Fruit fly (Drosophila melanogaster) whole organism, embryonic: ENCODE data around the gene Fpgs1.

ENCODE experiments used
- Aef1 ChIP-seq: fragments of 200-800 bp; sonication (Bioruptor generic); IDR thresholded peaks from 3 replicates; pipeline ENCODE4 v1.3.6; 2022; ENCODE audit warnings: missing biosample characterization, missing genetic modification characterization
- Asciz ChIP-seq: fragments of 200-800 bp; sonication (Bioruptor generic); optimal IDR thresholded peaks from 2 replicates; lab custom pipeline; 2017; ENCODE audit warnings: missing biosample characterization, mild to moderate bottlenecking, missing genetic modification characterization, missing genetic modification reagents
- B-H2 ChIP-seq: fragments of 200-800 bp; sonication (Bioruptor generic); optimal IDR thresholded peaks from 2 replicates; lab custom pipeline; 2018; ENCODE audit warnings: missing biosample characterization, mild to moderate bottlenecking, missing genetic modification characterization
- Bgb ChIP-seq: fragments of 200-800 bp; sonication (Bioruptor generic); IDR thresholded peaks from 2 replicates; pipeline ENCODE4 v1.3.6; 2022; ENCODE audit warnings: missing biosample characterization, missing genetic modification characterization; ENCODE audit not compliant: partially characterized antibody
- CG11560 ChIP-seq: fragments of 200-800 bp; sonication (Bioruptor generic); IDR thresholded peaks from 3 replicates; pipeline ENCODE4 v1.3.6; 2022; ENCODE audit warnings: missing biosample characterization, missing genetic modification characterization
- CG12769 ChIP-seq: fragments of 200-800 bp; sonication (Bioruptor generic); optimal IDR thresholded peaks from 2 replicates; lab custom pipeline; 2019; ENCODE audit warnings: missing biosample characterization, mild to moderate bottlenecking, missing genetic modification characterization, moderate library complexity
- CG15011 ChIP-seq: fragments of 200-800 bp; sonication (Bioruptor generic); optimal IDR thresholded peaks from 3 replicates; lab custom pipeline; 2018; ENCODE audit warnings: missing biosample characterization, mild to moderate bottlenecking, missing genetic modification characterization
- CG15073 ChIP-seq: fragments of 200-800 bp; sonication (Bioruptor generic); optimal IDR thresholded peaks from 2 replicates; lab custom pipeline; 2016; ENCODE audit warnings: missing biosample characterization, missing genetic modification characterization
- CG1647 ChIP-seq: fragments of 200-800 bp; sonication (Bioruptor generic); optimal IDR thresholded peaks from 3 replicates; lab custom pipeline; 2016; ENCODE audit warnings: missing biosample characterization, missing genetic modification characterization
- CG17612 ChIP-seq: fragments of 200-800 bp; sonication (Bioruptor generic); IDR thresholded peaks from 2 replicates; pipeline ENCODE4 v1.3.6; 2022; ENCODE audit warnings: missing biosample characterization, missing genetic modification characterization
- CG2712 ChIP-seq: fragments of 200-800 bp; optimal IDR thresholded peaks from 3 replicates; lab custom pipeline; 2019; ENCODE audit warnings: missing biosample characterization, mild to moderate bottlenecking, missing genetic modification characterization, moderate library complexity
- CG31441 ChIP-seq: fragments of 200-800 bp; sonication (Bioruptor generic); IDR thresholded peaks from 2 replicates; pipeline ENCODE4 v1.3.6; 2022; ENCODE audit warnings: missing biosample characterization, missing genetic modification characterization
- CG3281 ChIP-seq: fragments of 200-800 bp; sonication (Bioruptor generic); optimal IDR thresholded peaks from 3 replicates; lab custom pipeline; 2017; ENCODE audit warnings: missing biosample characterization, mild to moderate bottlenecking, missing genetic modification characterization
- CG6854 ChIP-seq: fragments of 200-800 bp; sonication (Bioruptor generic); optimal IDR thresholded peaks from 3 replicates; lab custom pipeline; 2017; ENCODE audit warnings: missing biosample characterization, mild to moderate bottlenecking, missing genetic modification characterization
- CG7372 ChIP-seq: fragments of 200-800 bp; sonication (Bioruptor generic); IDR thresholded peaks from 2 replicates; pipeline ENCODE4 v1.3.6; 2022; ENCODE audit warnings: missing biosample characterization, missing genetic modification characterization
- CG7786 ChIP-seq: fragments of 200-800 bp; sonication (Bioruptor generic); optimal IDR thresholded peaks from 2 replicates; lab custom pipeline; 2016; ENCODE audit warnings: missing biosample characterization, missing genetic modification characterization
- CG9215 ChIP-seq: fragments of 200-800 bp; sonication (Bioruptor generic); IDR thresholded peaks from 2 replicates; pipeline ENCODE4 v1.3.6; 2022; ENCODE audit warnings: missing biosample characterization, missing genetic modification characterization
- Dref ChIP-seq: fragments of 200-800 bp; sonication (Bioruptor generic); IDR thresholded peaks from 2 replicates; pipeline ENCODE4 v1.3.6; 2022; ENCODE audit warnings: missing biosample characterization, missing genetic modification characterization
- HmgZ ChIP-seq: fragments of 200-800 bp; sonication (Bioruptor generic); optimal IDR thresholded peaks from 2 replicates; lab custom pipeline; 2018; ENCODE audit warnings: missing biosample characterization, mild to moderate bottlenecking, missing genetic modification characterization
- Hmr ChIP-seq: fragments of 200-800 bp; sonication (Bioruptor generic); optimal IDR thresholded peaks from 3 replicates; lab custom pipeline; 2017; ENCODE audit warnings: mild to moderate bottlenecking, missing biosample characterization, missing genetic modification reagents, missing genetic modification characterization
- MESR4 ChIP-seq: fragments of 200-800 bp; sonication (Bioruptor generic); optimal IDR thresholded peaks from 2 replicates; lab custom pipeline; 2018; ENCODE audit warnings: missing biosample characterization, mild to moderate bottlenecking, missing genetic modification characterization, moderate library complexity
- Med ChIP-seq: fragments of 200-800 bp; sonication (Bioruptor generic); peaks from one replicate; lab custom pipeline; 2016; ENCODE audit warnings: missing biosample characterization, missing genetic modification characterization, mild to moderate bottlenecking, inconsistent platforms, moderate library complexity
- Nf-YC ChIP-seq: fragments of 200-800 bp; optimal IDR thresholded peaks from 3 replicates; lab custom pipeline; 2019; ENCODE audit warnings: missing biosample characterization, mild to moderate bottlenecking, missing genetic modification characterization, moderate library complexity
- Sox102F ChIP-seq: fragments of 200-800 bp; sonication (Bioruptor generic); optimal IDR thresholded peaks from 2 replicates; lab custom pipeline; 2018; ENCODE audit warnings: missing biosample characterization, mild to moderate bottlenecking, missing genetic modification characterization, moderate library complexity
- cato ChIP-seq: fragments of 200-800 bp; sonication (Bioruptor generic); optimal IDR thresholded peaks from 2 replicates; lab custom pipeline; 2016; ENCODE audit warnings: missing biosample characterization, missing genetic modification characterization, borderline replicate concordance
- caup ChIP-seq: fragments of 200-800 bp; sonication (Bioruptor generic); optimal IDR thresholded peaks from 3 replicates; lab custom pipeline; 2017; ENCODE audit warnings: missing biosample characterization, mild to moderate bottlenecking, missing genetic modification characterization, moderate library complexity; ENCODE audit not compliant: severe bottlenecking
- dpn ChIP-seq, 2 experiments: fragments of 200-800 bp; sonication (Bioruptor generic); optimal IDR thresholded peaks; 3 replicates each; lab custom pipeline; 2016; ENCODE audit warnings: missing biosample characterization in 2 of 2, missing genetic modification characterization in 2 of 2
- fd96Cb ChIP-seq: fragments of 200-800 bp; sonication (Bioruptor generic); optimal IDR thresholded peaks from 2 replicates; lab custom pipeline; 2018; ENCODE audit warnings: missing biosample characterization, mild to moderate bottlenecking, missing genetic modification characterization, moderate library complexity
- gfzf ChIP-seq: fragments of 200-800 bp; sonication (Bioruptor generic); optimal IDR thresholded peaks from 2 replicates; lab custom pipeline; 2016; ENCODE audit warnings: missing biosample characterization, mild to moderate bottlenecking, missing genetic modification characterization, moderate library complexity
- gsb ChIP-seq: fragments of 200-800 bp; sonication (Bioruptor generic); IDR thresholded peaks from 2 replicates; pipeline ENCODE4 v1.3.6; 2022; ENCODE audit warnings: missing biosample characterization, missing genetic modification characterization
- insv ChIP-seq, 2 experiments: fragments of 200-800 bp; sonication (Bioruptor generic); optimal IDR thresholded peaks; 3 replicates each; lab custom pipeline; 2016 to 2018; ENCODE audit warnings: missing biosample characterization in 2 of 2, missing genetic modification characterization in 2 of 2
- jing ChIP-seq: fragments of 200-800 bp; sonication (Bioruptor generic); optimal IDR thresholded peaks from 2 replicates; lab custom pipeline; 2018; ENCODE audit warnings: missing biosample characterization, mild to moderate bottlenecking, missing genetic modification characterization
- knrl ChIP-seq: fragments of 200-800 bp; sonication (Bioruptor generic); IDR thresholded peaks from 3 replicates; pipeline ENCODE4 v1.3.6; 2022; ENCODE audit warnings: missing biosample characterization, missing genetic modification characterization; ENCODE audit not compliant: partially characterized antibody
- lilli ChIP-seq: fragments of 200-800 bp; sonication (Bioruptor generic); optimal IDR thresholded peaks from 3 replicates; lab custom pipeline; 2016; ENCODE audit warnings: missing biosample characterization, missing genetic modification characterization
- luna ChIP-seq: fragments of 200-800 bp; sonication (Bioruptor generic); optimal IDR thresholded peaks from 2 replicates; lab custom pipeline; 2016; ENCODE audit warnings: missing biosample characterization, missing genetic modification characterization
- mirr ChIP-seq: fragments of 200-800 bp; sonication (Bioruptor generic); optimal IDR thresholded peaks from 3 replicates; lab custom pipeline; 2018; ENCODE audit warnings: missing biosample characterization, mild to moderate bottlenecking, missing genetic modification characterization
- nmo ChIP-seq: fragments of 200-800 bp; sonication (Bioruptor generic); optimal IDR thresholded peaks from 2 replicates; lab custom pipeline; 2018; ENCODE audit warnings: missing biosample characterization, mild to moderate bottlenecking, missing genetic modification characterization, moderate library complexity
- seq ChIP-seq: fragments of 200-800 bp; sonication (Bioruptor generic); IDR thresholded peaks from 2 replicates; pipeline ENCODE4 v1.3.6; 2022; ENCODE audit warnings: missing biosample characterization, missing genetic modification characterization
- slou ChIP-seq: fragments of 200-800 bp; sonication (Bioruptor generic); optimal IDR thresholded peaks from 3 replicates; lab custom pipeline; 2016; ENCODE audit warnings: missing biosample characterization, missing genetic modification characterization
- unpg ChIP-seq: fragments of 200-800 bp; sonication (Bioruptor generic); optimal IDR thresholded peaks from 3 replicates; lab custom pipeline; 2018; ENCODE audit warnings: missing biosample characterization, mild to moderate bottlenecking, missing genetic modification characterization, moderate library complexity
- wor ChIP-seq: fragments of 200-800 bp; sonication (Bioruptor generic); IDR thresholded peaks from 2 replicates; pipeline ENCODE4 v1.3.6; 2022; ENCODE audit warnings: missing biosample characterization, missing genetic modification characterization

Fpgs1 gene

DNA sequence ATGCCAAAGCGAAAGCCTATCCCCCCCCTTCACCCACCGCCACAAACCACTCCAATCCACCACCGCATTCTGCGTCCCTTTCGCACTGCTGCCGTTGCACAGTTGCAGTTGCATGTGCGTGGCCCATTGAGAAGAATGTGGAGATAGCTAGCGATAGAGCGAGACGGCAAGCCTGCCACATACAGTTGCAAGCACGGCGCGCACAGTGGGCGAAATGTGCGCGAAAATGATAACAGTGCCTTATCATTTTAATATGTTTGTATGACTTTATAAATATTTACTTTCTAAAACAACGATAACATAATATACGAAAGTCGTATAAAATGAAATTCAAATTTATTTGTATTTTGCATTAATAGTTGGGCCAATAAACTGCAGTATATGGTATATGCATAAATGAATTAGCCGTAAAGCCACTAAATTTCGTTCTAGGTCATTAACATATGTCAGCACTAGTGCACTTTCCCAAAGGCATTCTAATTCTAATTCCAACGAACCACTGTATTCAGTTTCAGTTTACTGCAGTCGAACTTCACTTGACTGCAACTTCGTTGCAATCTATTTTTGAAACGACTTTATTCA is 35.7 kb upstream of the Fpgs1 start (continued):
- no peak for TF ChIP-seq knrl (GFP tag; lab: Robert Waterston, UW)
- no peak for TF ChIP-seq CG7372 (GFP tag; lab: Robert Waterston, UW)
- TF ChIP-seq gsb (GFP tag; lab: Robert Waterston, UW), result no peak
- 0 out of 2 replicates have a peak, but pooled peaks have one; percentile 9 for TF ChIP-seq CG9215 (GFP tag; lab: Robert Waterston, UW)
- peak; percentile 30 for TF ChIP-seq lilli (GFP tag; lab: Kevin White, UChicago)
- TF ChIP-seq HmgZ (tag; lab: Kevin White, UChicago), result no peak
- TF ChIP-seq Nf-YC (tag; lab: Kevin White, UChicago), result no peak
- TF ChIP-seq insv (GFP tag; optimal IDR thresholded peaks at IDR 0.05; lab: Kevin White, UChicago), result no peak
- TF ChIP-seq Dref, result no peak
- no peak for TF ChIP-seq CG17612
- no peak for TF ChIP-seq mirr (GFP tag; lab: Kevin White, UChicago)
- peak; percentile 33 for TF ChIP-seq wor (GFP tag; lab: Robert Waterston, UW)
- no peak for TF ChIP-seq Aef1
- TF ChIP-seq CG3281, result no peak
- no peak for TF ChIP-seq B-H2
- TF ChIP-seq gfzf, result no peak
- TF ChIP-seq Med (GFP tag; lab: Kevin White, UChicago), result peak; percentile 76
- peak; percentile 34 for TF ChIP-seq cato (GFP tag; lab: Kevin White, UChicago)
- no peak for TF ChIP-seq CG7786 (GFP tag; lab: Kevin White, UChicago)
- no peak for TF ChIP-seq CG15073 (GFP tag; lab: Kevin White, UChicago)
- no peak for TF ChIP-seq CG6854 (GFP tag; lab: Kevin White, UChicago)
- peak; percentile 18 to 61 for TF ChIP-seq dpn (GFP tag; optimal IDR thresholded peaks at IDR 0.05; lab: Kevin White, UChicago)
- TF ChIP-seq slou (GFP tag; lab: Kevin White, UChicago), result no peak
- no peak for TF ChIP-seq Bgb (GFP tag; lab: Robert Waterston, UW)
- TF ChIP-seq Sox102F (GFP tag; lab: Kevin White, UChicago), result peak; percentile 71
- no peak for TF ChIP-seq seq (GFP tag; lab: Robert Waterston, UW)
- TF ChIP-seq CG1647 (GFP tag; lab: Kevin White, UChicago), result no peak
- peak; percentile 80 for TF ChIP-seq fd96Cb (tag; lab: Kevin White, UChicago)
- no peak for TF ChIP-seq CG15011
- peak; percentile 88 for TF ChIP-seq nmo (GFP tag; lab: Kevin White, UChicago)
- peak; percentile 86 for TF ChIP-seq CG2712 (tag; lab: Kevin White, UChicago)
- TF ChIP-seq CG11560 (tag; lab: Robert Waterston, UW), result no peak
- TF ChIP-seq luna, result no peak
- peak; percentile 75 for TF ChIP-seq unpg
- TF ChIP-seq MESR4, result no peak
- TF ChIP-seq caup (GFP tag; lab: Kevin White, UChicago), result no peak
- peak; percentile 69 for TF ChIP-seq Asciz (GFP tag; lab: Kevin White, UChicago)
- no peak for TF ChIP-seq CG12769
- TF ChIP-seq CG31441, result peak; percentile 88
- peak; percentile 49 for TF ChIP-seq jing (GFP tag; lab: Kevin White, UChicago)
- TF ChIP-seq Hmr (GFP tag; lab: Kevin White, UChicago), result no peak
